Fruit fly (Drosophila melanogaster): ENCODE data around the gene mRpL45.

The mRpL45 gene

DNA sequence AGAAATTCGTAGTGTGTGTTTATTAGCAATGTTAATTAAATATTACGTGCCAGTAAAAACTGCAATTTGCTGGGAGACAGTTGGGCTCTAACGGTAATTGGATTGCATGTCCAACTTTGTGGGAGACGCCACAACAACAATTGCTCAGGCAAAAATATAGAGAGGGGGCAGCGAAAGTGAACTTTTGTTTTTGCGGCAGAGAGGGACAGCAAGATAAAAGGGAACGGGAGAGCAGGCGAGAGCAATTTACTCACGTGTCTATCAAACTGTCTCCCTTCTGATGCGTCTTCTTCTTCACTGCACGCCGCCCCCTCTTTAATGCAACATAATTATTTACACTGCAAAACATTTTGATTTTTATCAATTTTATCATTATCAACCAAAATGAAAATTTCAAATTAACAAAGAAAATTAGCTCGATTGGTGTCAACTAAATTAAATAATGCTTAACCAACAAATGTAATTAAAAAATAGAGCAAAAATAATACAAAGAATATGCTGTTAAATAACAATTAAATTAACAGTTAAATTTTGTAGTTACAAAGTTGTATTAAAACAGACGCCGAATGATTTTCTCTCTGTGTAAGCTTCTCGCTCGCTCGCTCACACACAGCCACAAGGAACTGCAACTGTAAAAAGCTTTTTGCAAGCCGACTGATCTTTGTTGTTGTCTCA is 49.1 kb downstream of the mRpL45 start (continued):
- TF ChIP-seq CG4404 (GFP tag; IDR thresholded peaks at IDR 0.05) (peak; percentile 63), CG30403 (GFP tag; optimal IDR thresholded peaks at IDR 0.05) (peak; percentile 80), YL-1 (GFP tag; optimal IDR thresholded peaks at IDR 0.05) (no peak), CG18476 (GFP tag; optimal IDR thresholded peaks at IDR 0.05) (peak; percentile 66), CG10654 (GFP tag; optimal IDR thresholded peaks at IDR 0.05) (peak; percentile 83), BEAF-32 (GFP tag; optimal IDR thresholded peaks at IDR 0.05) (no peak), CG7271 (tag; optimal IDR thresholded peaks at IDR 0.05) (peak; percentile 71), B-H2 (GFP tag; optimal IDR thresholded peaks at IDR 0.05) (no peak), CG8290 (GFP tag; optimal IDR thresholded peaks at IDR 0.05) (peak; percentile 78), CG8290 (tag; optimal IDR thresholded peaks at IDR 0.05) (no peak), Nf-YB (GFP tag; optimal IDR thresholded peaks at IDR 0.05) (peak; percentile 58), Gug (GFP tag; IDR thresholded peaks at IDR 0.05) (no peak), az2 (GFP tag; optimal IDR thresholded peaks at IDR 0.05) (peak; percentile 79), dmrt99B (tag; optimal IDR thresholded peaks at IDR 0.05) (peak; percentile 96), exex (tag; optimal IDR thresholded peaks at IDR 0.05) (peak; percentile 25), CG9609 (GFP tag; optimal IDR thresholded peaks at IDR 0.05) (peak; percentile 66), CG6854 (GFP tag; optimal IDR thresholded peaks at IDR 0.05) (peak; percentile 33), fd64A (GFP tag; optimal IDR thresholded peaks at IDR 0.05) (peak; percentile 23), dysf (GFP tag; IDR thresholded peaks at IDR 0.05) (peak; percentile 74), HLHmδ (GFP tag; optimal IDR thresholded peaks at IDR 0.05) (no peak), CG2202 (tag; optimal IDR thresholded peaks at IDR 0.05) (peak; percentile 62), CG33213 (GFP tag; optimal IDR thresholded peaks at IDR 0.05) (no peak), Fer2 (tag; optimal IDR thresholded peaks at IDR 0.05) (peak; percentile 13), cas (GFP tag; IDR thresholded peaks at IDR 0.05) (no peak), jing (GFP tag; optimal IDR thresholded peaks at IDR 0.05) (peak; percentile 75), CG13894 (tag; optimal IDR thresholded peaks at IDR 0.05) (no peak), unc-4 (GFP tag; IDR thresholded peaks at IDR 0.05; ENCODE audit: partially characterized antibody) (no peak), CG31441 (GFP tag; IDR thresholded peaks at IDR 0.05) (peak; percentile 91), CG17361 (GFP tag; IDR thresholded peaks at IDR 0.05) (peak; percentile 90), HLH4C (GFP tag; IDR thresholded peaks at IDR 0.05; ENCODE audit: partially characterized antibody) (no peak), CG9727 (GFP tag; optimal IDR thresholded peaks at IDR 0.05) (peak; percentile 88), CG7928 (GFP tag; optimal IDR thresholded peaks at IDR 0.05) (no peak), Mrtf (GFP tag; IDR thresholded peaks at IDR 0.05) (peak; percentile 36; the same call in 1 of the 3 replicates), D19A (tag; optimal IDR thresholded peaks at IDR 0.05) (peak; percentile 89), Fer3 (tag; optimal IDR thresholded peaks at IDR 0.05) (peak; percentile 81), CG3847 (GFP tag; IDR thresholded peaks at IDR 0.05) (peak; percentile 24; the same call in 1 of the 2 replicates), sug (tag; optimal IDR thresholded peaks at IDR 0.05) (peak; percentile 35), CG34422 (GFP tag; IDR thresholded peaks at IDR 0.05) (peak; percentile 76), ash1 (GFP tag; optimal IDR thresholded peaks at IDR 0.05) (no peak), CG9932 (GFP tag; IDR thresholded peaks at IDR 0.05) (peak; percentile 20; the same call in 1 of the 2 replicates), twi (tag; optimal IDR thresholded peaks at IDR 0.05) (peak; percentile 46), z (GFP tag; IDR thresholded peaks at IDR 0.05) (no peak; the same call in 2 of the 3 replicates), CG7372 (GFP tag; IDR thresholded peaks at IDR 0.05) (peak; percentile 33; the same call in 1 of the 2 replicates), CG18599 (GFP tag; optimal IDR thresholded peaks at IDR 0.05) (peak; percentile 70), gcm2 (GFP tag; optimal IDR thresholded peaks at IDR 0.05) (no peak), lmd (GFP tag; IDR thresholded peaks at IDR 0.05) (peak; percentile 79), CG4424 (GFP tag; optimal IDR thresholded peaks at IDR 0.05) (peak; percentile 92), Dfd (GFP tag; optimal IDR thresholded peaks at IDR 0.05) (no peak), jigr1 (GFP tag; IDR thresholded peaks at IDR 0.05) (peak; percentile 61; the same call in 1 of the 3 replicates), gsb-n (tag; optimal IDR thresholded peaks at IDR 0.05) (peak; percentile 84)
